Worm (Caenorhabditis elegans) whole organism, mixed stage, embryonic: ENCODE results near the gene ccdc-149.

ENCODE experiments used
- M03D4.4 ChIP-seq: sonication (generic microtip); optimal IDR thresholded peaks from 2 replicates; lab custom pipeline; 2017; ENCODE audit warnings: mild to moderate bottlenecking, missing genetic modification characterization, missing compliant biosample characterization
- ceh-39 ChIP-seq: fragments of 150-350 bp; optimal IDR thresholded peaks from 2 replicates; lab custom pipeline; 2014; ENCODE audit warnings: missing biosample characterization, missing genetic modification characterization
- ceh-43 ChIP-seq: fragments of 200-800 bp; sonication (Bioruptor generic); optimal IDR thresholded peaks from 2 replicates; lab custom pipeline; 2018; ENCODE audit warnings: mild to moderate bottlenecking, missing genetic modification characterization, moderate library complexity, missing compliant biosample characterization
- ces-1 ChIP-seq: fragments of 150-350 bp; optimal IDR thresholded peaks from 2 replicates; lab custom pipeline; 2014; ENCODE audit warnings: missing biosample characterization, missing genetic modification reagents, missing genetic modification characterization
- cnd-1 ChIP-seq: fragments of 200-800 bp; sonication (Bioruptor generic); optimal IDR thresholded peaks from 2 replicates; lab custom pipeline; 2018; ENCODE audit warnings: mild to moderate bottlenecking, missing genetic modification characterization, missing compliant biosample characterization
- drap-1 ChIP-seq: fragments of 200-800 bp; sonication (Bioruptor generic); optimal IDR thresholded peaks from 3 replicates; lab custom pipeline; 2018; ENCODE audit warnings: mild to moderate bottlenecking, missing genetic modification characterization, missing compliant biosample characterization
- elt-1 ChIP-seq: sonication (generic microtip); optimal IDR thresholded peaks from 2 replicates; lab custom pipeline; 2017; ENCODE audit warnings: missing genetic modification characterization, mild to moderate bottlenecking, missing compliant biosample characterization, antibody characterized with exemption, moderate library complexity, borderline replicate concordance; ENCODE audit not compliant: insufficient read depth
- elt-3 ChIP-seq: fragments of 150-350 bp; optimal IDR thresholded peaks from 2 replicates; lab custom pipeline; 2014; ENCODE audit warnings: missing biosample characterization, missing genetic modification characterization
- flh-1 ChIP-seq: fragments of 200-800 bp; sonication (Bioruptor generic); optimal IDR thresholded peaks from 2 replicates; lab custom pipeline; 2018; ENCODE audit warnings: mild to moderate bottlenecking, missing genetic modification characterization, moderate library complexity, missing compliant biosample characterization
- ham-2 ChIP-seq: fragments of 200-800 bp; sonication (Bioruptor generic); optimal IDR thresholded peaks from 2 replicates; lab custom pipeline; 2018; ENCODE audit warnings: mild to moderate bottlenecking, missing genetic modification characterization, missing compliant biosample characterization
- hlh-1 ChIP-seq: fragments of 150-350 bp; optimal IDR thresholded peaks from 2 replicates; lab custom pipeline; 2014; ENCODE audit warnings: missing biosample characterization, missing genetic modification reagents, missing genetic modification characterization
- lin-13 ChIP-seq: fragments of 150-350 bp; optimal IDR thresholded peaks from 2 replicates; lab custom pipeline; 2014; ENCODE audit warnings: missing biosample characterization, missing genetic modification characterization
- lin-32 ChIP-seq: fragments of 200-800 bp; sonication (Bioruptor generic); optimal IDR thresholded peaks from 2 replicates; lab custom pipeline; 2018; ENCODE audit warnings: mild to moderate bottlenecking, missing genetic modification characterization, missing compliant biosample characterization
- lsy-2 ChIP-seq: fragments of 150-350 bp; optimal IDR thresholded peaks from 2 replicates; lab custom pipeline; 2014; ENCODE audit warnings: missing biosample characterization, missing genetic modification characterization
- mep-1 ChIP-seq: fragments of 150-350 bp; optimal IDR thresholded peaks from 2 replicates; lab custom pipeline; 2017; ENCODE audit warnings: missing biosample characterization, missing genetic modification reagents, missing genetic modification characterization, inconsistent platforms
- mls-2 ChIP-seq: sonication (generic microtip); optimal IDR thresholded peaks from 2 replicates; lab custom pipeline; 2016; ENCODE audit warnings: mild to moderate bottlenecking, missing genetic modification characterization, moderate library complexity, missing compliant biosample characterization
- nhr-12 ChIP-seq: fragments of 150-350 bp; optimal IDR thresholded peaks from 2 replicates; lab custom pipeline; 2014; ENCODE audit warnings: missing biosample characterization, missing genetic modification characterization
- nhr-2 ChIP-seq: fragments of 150-350 bp; optimal IDR thresholded peaks from 2 replicates; lab custom pipeline; 2014; ENCODE audit warnings: missing biosample characterization, missing genetic modification characterization
- nhr-237 ChIP-seq: fragments of 150-350 bp; optimal IDR thresholded peaks from 2 replicates; lab custom pipeline; 2014; ENCODE audit warnings: missing biosample characterization, missing genetic modification characterization
- pha-4 ChIP-seq: fragments of 150-350 bp; optimal IDR thresholded peaks from 2 replicates; lab custom pipeline; 2018; ENCODE audit warnings: missing biosample characterization, missing genetic modification reagents, missing genetic modification characterization
- sem-2 ChIP-seq: fragments of 200-800 bp; sonication (Bioruptor generic); optimal IDR thresholded peaks from 2 replicates; lab custom pipeline; 2018; ENCODE audit warnings: mild to moderate bottlenecking, missing genetic modification characterization, missing compliant biosample characterization
- snpc-4 ChIP-seq: fragments of 150-350 bp; optimal IDR thresholded peaks from 2 replicates; lab custom pipeline; 2014; ENCODE audit warnings: missing biosample characterization, missing genetic modification characterization
- tbx-8 ChIP-seq: fragments of 200-800 bp; sonication (Bioruptor generic); optimal IDR thresholded peaks from 2 replicates; lab custom pipeline; 2018; ENCODE audit warnings: mild to moderate bottlenecking, missing genetic modification characterization, moderate library complexity, missing compliant biosample characterization
- unc-120 ChIP-seq: sonication (generic microtip); optimal IDR thresholded peaks from 2 replicates; lab custom pipeline; 2017; ENCODE audit warnings: missing genetic modification characterization, missing compliant biosample characterization; ENCODE audit not compliant: poor library complexity, severe bottlenecking
- unc-39 ChIP-seq: fragments of 150-350 bp; optimal IDR thresholded peaks from 2 replicates; lab custom pipeline; 2014; ENCODE audit warnings: missing biosample characterization, missing genetic modification characterization
- unc-62 ChIP-seq: fragments of 150-350 bp; optimal IDR thresholded peaks from 2 replicates; lab custom pipeline; 2014; ENCODE audit warnings: missing biosample characterization, missing genetic modification reagents, missing genetic modification characterization
- zip-8 ChIP-seq: fragments of 150-350 bp; optimal IDR thresholded peaks from 2 replicates; lab custom pipeline; 2014; ENCODE audit warnings: missing biosample characterization, missing genetic modification characterization
- ztf-11 ChIP-seq: fragments of 150-350 bp; optimal IDR thresholded peaks from 2 replicates; lab custom pipeline; 2014; ENCODE audit warnings: missing biosample characterization, missing genetic modification characterization

ccdc-149 gene

DNA sequence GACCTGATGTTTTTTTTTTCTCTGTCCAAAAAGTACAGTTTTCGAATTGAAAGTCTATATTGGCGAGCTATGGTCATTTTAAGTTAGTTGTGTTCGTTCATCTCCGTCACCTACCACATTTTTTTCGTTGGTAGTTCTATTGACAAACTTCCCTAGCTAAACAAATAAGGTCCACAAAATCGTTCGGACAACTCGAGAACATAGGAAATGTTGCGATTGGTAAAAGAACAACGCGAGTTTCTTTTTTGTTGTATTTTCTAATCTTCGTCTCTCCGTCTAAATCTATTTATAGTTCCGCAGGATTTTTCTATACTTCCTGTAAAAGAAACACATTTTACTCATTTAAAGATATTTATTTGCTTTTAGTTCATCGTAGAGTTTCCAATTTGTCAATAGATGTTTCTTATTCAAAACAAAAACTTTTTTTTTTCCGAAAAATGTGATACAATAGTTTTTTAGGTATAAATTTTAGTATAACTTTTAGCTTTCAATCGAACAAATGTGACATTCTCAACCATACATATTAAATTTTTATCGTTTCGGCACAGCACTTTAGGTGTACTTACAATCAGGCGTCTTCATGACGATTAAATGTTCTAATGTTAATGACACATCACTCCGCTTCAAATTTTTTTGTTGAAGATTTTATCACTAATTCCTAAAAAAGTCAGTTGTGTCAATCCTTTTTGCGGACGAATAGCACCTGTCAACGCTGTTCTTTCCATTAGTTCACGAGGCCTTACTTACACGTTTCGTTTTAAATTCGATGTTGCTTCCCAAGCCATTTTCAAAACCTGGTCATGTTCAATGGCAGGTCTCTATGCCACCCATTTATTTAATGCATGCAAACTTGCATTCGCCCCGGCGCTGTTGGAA, 44.6 kb downstream of the ccdc-149 start:
- TF ChIP-seq snpc-4 (tag; lab: Kevin White, UChicago) (no peak), M03D4.4 (no peak), ces-1 (no peak), nhr-12 (tag; lab: Kevin White, UChicago) (no peak), flh-1 (GFP tag; lab: Kevin White, UChicago) (no peak), lin-13 (tag; lab: Kevin White, UChicago) (no peak), pha-4 (tag; lab: Kevin White, UChicago) (no peak), tbx-8 (GFP tag; lab: Kevin White, UChicago) (no peak), elt-1 (tag; lab: Kevin White, UChicago) (no peak), cnd-1 (tag; lab: Kevin White, UChicago) (no peak)

DNA sequence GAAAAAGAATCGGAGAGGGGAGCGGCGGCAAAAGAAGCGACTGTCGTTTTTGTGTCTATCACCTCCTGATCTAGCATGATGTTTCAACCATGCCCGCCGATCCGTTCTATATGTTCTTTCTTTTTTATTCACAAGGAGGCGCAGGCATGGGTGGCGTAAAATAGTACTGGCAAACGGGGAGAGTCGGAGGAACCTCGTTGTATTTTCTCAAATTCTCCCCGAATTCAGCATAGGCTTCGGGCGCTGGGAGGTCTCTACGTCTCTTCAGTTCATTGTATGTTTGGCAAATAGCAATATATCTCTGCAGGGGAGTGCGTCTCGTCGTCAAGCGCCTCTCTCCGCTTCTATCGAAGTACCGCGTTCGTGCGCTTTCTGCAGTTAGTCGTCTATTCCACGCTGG, 46.0 kb downstream of the ccdc-149 start, which contains the start of gene lin-14:
Gene lin-14, plus strand, starts transcription at position 346 of the 400 bp plus-strand sequence.
- TF ChIP-seq drap-1 (GFP tag; lab: Kevin White, UChicago) (peak; percentile 2), M03D4.4 (no peak), pha-4 (tag; lab: Kevin White, UChicago) (peak; percentile 8), lin-13 (tag; lab: Kevin White, UChicago) (no peak), lsy-2 (tag; lab: Kevin White, UChicago) (peak; percentile 5), zip-8 (no peak), mls-2 (tag; lab: Kevin White, UChicago) (peak; percentile 32), ham-2 (GFP tag; lab: Kevin White, UChicago) (peak; percentile 69), ces-1 (peak; percentile 33), mep-1 (tag; lab: Kevin White, UChicago) (peak; percentile 10), nhr-2 (tag; lab: Kevin White, UChicago) (no peak), unc-120 (peak; percentile 94), ceh-43 (GFP tag; lab: Kevin White, UChicago) (no peak), cnd-1 (tag; lab: Kevin White, UChicago) (no peak), unc-62 (peak; percentile 34), lin-32 (GFP tag; lab: Kevin White, UChicago) (no peak)

DNA sequence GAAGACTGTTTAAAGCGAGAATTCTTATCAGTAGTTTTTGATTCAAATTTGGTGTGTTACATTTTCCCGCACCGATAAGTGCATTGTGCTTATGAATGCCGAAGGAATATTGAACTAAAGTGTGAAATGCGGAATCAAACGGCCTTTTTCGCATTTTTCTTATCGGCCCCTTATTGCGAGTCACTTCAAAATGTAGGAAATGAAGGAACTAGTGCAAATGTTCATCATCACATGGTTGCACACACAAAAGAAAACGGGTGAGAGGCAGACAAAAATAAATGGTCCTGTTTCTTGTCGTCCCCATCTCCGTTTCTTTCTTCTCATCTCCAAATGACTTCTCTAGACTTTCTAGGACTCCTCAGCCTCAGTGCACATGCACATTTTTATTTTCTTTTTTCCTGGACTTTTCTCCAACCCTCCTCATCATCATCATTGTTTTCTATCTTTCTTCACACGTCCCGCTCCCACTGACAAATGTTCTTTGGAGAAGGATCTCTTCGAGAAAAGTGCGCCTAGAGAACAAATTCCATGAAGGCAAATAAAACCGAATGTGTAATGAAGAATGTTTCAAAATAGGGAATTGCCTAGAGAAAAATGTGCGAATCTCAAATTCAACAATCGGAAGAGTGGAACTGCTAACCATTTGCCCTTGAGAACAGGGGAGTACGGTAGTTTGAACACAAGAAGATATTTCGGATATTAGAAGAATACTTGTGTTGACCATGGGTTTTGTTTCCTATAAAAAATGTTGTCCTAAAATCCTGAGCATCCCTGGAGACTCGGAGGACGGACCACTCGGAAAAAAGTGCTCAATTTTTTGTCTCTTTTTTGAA, 46.8 kb downstream of the ccdc-149 start:
- TF ChIP-seq flh-1 (GFP tag; lab: Kevin White, UChicago): no peak
- TF ChIP-seq nhr-237: no peak
- peak; percentile 24 for TF ChIP-seq hlh-1 (tag; lab: Kevin White, UChicago)
- no peak for TF ChIP-seq M03D4.4
- peak; percentile 14 for TF ChIP-seq unc-62
- TF ChIP-seq ztf-11: no peak
- no peak for TF ChIP-seq sem-2 (GFP tag; lab: Kevin White, UChicago)
- TF ChIP-seq unc-120: peak; percentile 29
- TF ChIP-seq unc-39: no peak
- TF ChIP-seq lin-13 (tag; lab: Kevin White, UChicago): no peak
- TF ChIP-seq elt-1 (tag; lab: Kevin White, UChicago): no peak
- TF ChIP-seq elt-3 (tag; lab: Kevin White, UChicago): no peak
- TF ChIP-seq drap-1 (GFP tag; lab: Kevin White, UChicago): no peak
- TF ChIP-seq ceh-39: no peak
- no peak for TF ChIP-seq ham-2 (GFP tag; lab: Kevin White, UChicago)
- peak; percentile 36 for TF ChIP-seq ces-1
- TF ChIP-seq, all 35 proteins: peak for 4

- TF ChIP-seq unc-62 (peak; percentile 64), unc-120 (peak; percentile 74), nhr-12 (tag; lab: Kevin White, UChicago) (no peak)
These were observed 47.7 kb downstream of the ccdc-149 start for ce11 chrX:11463568-11463967.

- TF ChIP-seq zip-8 (no peak), elt-1 (tag; lab: Kevin White, UChicago) (no peak), elt-3 (tag; lab: Kevin White, UChicago) (no peak), ceh-39 (no peak), snpc-4 (tag; lab: Kevin White, UChicago) (no peak)
These were observed 48.2 kb downstream of the ccdc-149 start for ce11 chrX:11463005-11463404.
